Fruit fly (Drosophila melanogaster) whole organism, prepupa: ENCODE data around the gene Dyrk2.

ENCODE experiments used
- CG11294 ChIP-seq: fragments of 200-800 bp; sonication (Bioruptor generic); IDR thresholded peaks from 2 replicates; pipeline ENCODE4 v1.3.6; 2022; ENCODE audit warnings: missing biosample characterization, missing genetic modification characterization
- CG3032 ChIP-seq: fragments of 200-800 bp; optimal IDR thresholded peaks from 2 replicates; lab custom pipeline; 2019; ENCODE audit warnings: missing biosample characterization, mild to moderate bottlenecking, missing genetic modification characterization, moderate library complexity
- CG31627 ChIP-seq: fragments of 200-800 bp; sonication (Bioruptor generic); optimal IDR thresholded peaks from 3 replicates; lab custom pipeline; 2016; ENCODE audit warnings: missing biosample characterization, missing genetic modification characterization
- Hr39 ChIP-seq: fragments of 200-800 bp; sonication (Bioruptor generic); optimal IDR thresholded peaks from 2 replicates; lab custom pipeline; 2016; ENCODE audit warnings: missing biosample characterization, missing genetic modification characterization
- Lpt ChIP-seq: fragments of 200-800 bp; sonication (Bioruptor generic); optimal IDR thresholded peaks from 3 replicates; lab custom pipeline; 2016; ENCODE audit warnings: missing biosample characterization, missing genetic modification characterization
- OdsH ChIP-seq: fragments of 200-800 bp; sonication (Bioruptor generic); optimal IDR thresholded peaks from 3 replicates; lab custom pipeline; 2016; ENCODE audit warnings: missing biosample characterization, missing genetic modification characterization
- eg ChIP-seq: fragments of 200-800 bp; sonication (Bioruptor generic); IDR thresholded peaks from 3 replicates; pipeline ENCODE4 v1.3.6; 2022; ENCODE audit warnings: missing biosample characterization, missing genetic modification characterization
- lz ChIP-seq: fragments of 200-800 bp; sonication (Bioruptor generic); optimal IDR thresholded peaks from 3 replicates; lab custom pipeline; 2016; ENCODE audit warnings: missing biosample characterization, missing genetic modification characterization

DNA sequence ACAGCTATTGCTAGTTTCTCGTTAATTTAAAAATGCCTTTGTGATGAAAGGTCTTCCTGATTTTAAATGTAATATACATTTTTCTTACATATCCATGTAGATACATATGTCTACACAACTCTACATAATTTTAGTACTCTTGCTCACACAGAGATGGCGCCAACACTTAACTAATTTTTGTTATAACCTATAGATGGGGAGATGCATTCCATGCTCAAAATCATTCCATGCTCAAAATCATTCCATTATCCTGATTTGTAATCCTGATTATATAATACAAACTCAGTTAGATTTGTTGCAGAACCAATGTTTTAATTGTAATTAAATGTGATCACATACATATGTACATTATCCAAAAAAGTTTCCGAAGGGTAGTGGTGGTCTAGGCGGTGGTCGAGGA lies 73.0 kb downstream of the Dyrk2 start:
- TF ChIP-seq CG11294 (GFP tag; lab: Robert Waterston, UW) (no peak), CG3032 (tag; lab: Kevin White, UChicago) (no peak), eg (GFP tag; lab: Robert Waterston, UW) (no peak), lz (no peak), Lpt (no peak), CG31627 (GFP tag; lab: Kevin White, UChicago) (peak; percentile 24), Hr39 (GFP tag; lab: Kevin White, UChicago) (no peak), OdsH (no peak)
